Worm (Caenorhabditis elegans): Measurements from ENCODE around the gene twk-35.

- TF ChIP-seq nhr-237 (tag; optimal IDR thresholded peaks at IDR 0.05), result no peak
- TF ChIP-seq fos-1 (tag; optimal IDR thresholded peaks at IDR 0.05), result no peak
- no peak for TF ChIP-seq ama-1 (optimal IDR thresholded peaks at IDR 0.05)
- TF ChIP-seq sox-4 (tag; optimal IDR thresholded peaks at IDR 0.05), result no peak
- TF ChIP-seq ztf-11 (tag; optimal IDR thresholded peaks at IDR 0.05), result no peak
- no peak for TF ChIP-seq lin-13 (GFP tag; optimal IDR thresholded peaks at IDR 0.05)
- no peak for TF ChIP-seq C16A3.4 (tag; optimal IDR thresholded peaks at IDR 0.05)
- TF ChIP-seq mep-1 (tag; optimal IDR thresholded peaks at IDR 0.05), result no peak
- TF ChIP-seq mdl-1 (tag; optimal IDR thresholded peaks at IDR 0.05), result no peak
- no peak for TF ChIP-seq aly-2 (tag; optimal IDR thresholded peaks at IDR 0.05)
- TF ChIP-seq skn-1 (tag; optimal IDR thresholded peaks at IDR 0.05), result no peak
- TF ChIP-seq nhr-90 (tag; optimal IDR thresholded peaks at IDR 0.05; ENCODE audit: poor library complexity), result no peak
Observed at ce11 chrV:20829511-20829910, 33.3 kb upstream of the twk-35 start, which contains the start of gene num-1.

Measured in whole organism, L1 larva.